Fruit fly (Drosophila melanogaster): ENCODE results near the gene Vps60.
A peak's percentile ranks its signal among the peaks of the same experiment; 100 is the strongest.

The Vps60 gene

dm6 chr3L:17668386-17668944 lies 47.0 kb upstream of the Vps60 start (continued):
- TF ChIP-seq Blimp-1 (GFP tag; optimal IDR thresholded peaks at IDR 0.05) = peak; percentile 55

DNA sequence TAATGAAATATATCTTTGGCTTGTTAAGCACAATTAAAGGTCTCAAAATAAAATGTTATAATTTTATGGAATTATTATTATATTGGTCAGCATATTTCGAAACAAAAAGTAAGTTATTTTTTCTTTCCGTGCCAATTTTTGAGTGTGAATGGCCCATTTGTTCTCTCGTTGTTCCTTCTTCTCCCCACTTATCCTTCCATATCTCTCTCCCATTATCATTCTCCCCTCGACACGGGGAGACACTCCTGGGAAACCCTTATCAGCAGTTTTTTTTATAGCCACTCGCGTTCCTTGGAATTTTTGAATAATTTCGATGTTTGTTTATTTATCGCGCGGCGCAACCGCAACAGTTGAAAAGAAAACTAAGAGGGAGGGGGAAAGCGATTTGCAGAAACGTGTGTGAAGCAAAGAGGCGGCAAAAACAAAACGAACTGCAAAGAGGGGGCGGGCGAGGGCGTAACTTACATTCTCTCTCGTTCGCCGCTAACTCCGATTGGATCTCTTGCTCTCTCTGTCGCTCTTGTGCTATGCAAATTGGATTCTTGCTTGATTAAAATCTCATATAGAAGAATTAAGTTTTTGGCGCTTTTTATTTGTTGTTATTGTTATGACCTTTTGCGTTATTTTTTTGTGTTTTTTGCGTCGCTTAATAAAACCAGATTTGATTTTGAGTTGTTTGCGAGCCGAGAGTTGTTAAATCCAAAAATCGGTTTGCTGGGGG lies 46.4 kb upstream of the Vps60 start:
- no peak for TF ChIP-seq CG3032 (tag; optimal IDR thresholded peaks at IDR 0.05)
- no peak for TF ChIP-seq CG9139 (GFP tag; optimal IDR thresholded peaks at IDR 0.05)
- no peak for TF ChIP-seq net (GFP tag; optimal IDR thresholded peaks at IDR 0.05)
- peak; percentile 7 for TF ChIP-seq vri (GFP tag; optimal IDR thresholded peaks at IDR 0.05)
- no peak for TF ChIP-seq CG10669 (GFP tag; optimal IDR thresholded peaks at IDR 0.05)
- no peak for TF ChIP-seq ss (GFP tag; optimal IDR thresholded peaks at IDR 0.05)
- TF ChIP-seq fd85E (GFP tag; optimal IDR thresholded peaks at IDR 0.05) = no peak
- TF ChIP-seq topi (GFP tag; optimal IDR thresholded peaks at IDR 0.05) = peak; percentile 8
- TF ChIP-seq Sox102F (GFP tag; optimal IDR thresholded peaks at IDR 0.05) = peak; percentile 11
- no peak for TF ChIP-seq CG8632 (GFP tag; optimal IDR thresholded peaks at IDR 0.05)
- no peak for TF ChIP-seq Ets96B (tag; optimal IDR thresholded peaks at IDR 0.05)
- no peak for TF ChIP-seq CG10631 (GFP tag; optimal IDR thresholded peaks at IDR 0.05)
- no peak for TF ChIP-seq Sox15 (GFP tag; optimal IDR thresholded peaks at IDR 0.05)
- TF ChIP-seq fd59A (GFP tag; optimal IDR thresholded peaks at IDR 0.05) = no peak
- peak; percentile 77 for TF ChIP-seq Eip78C (GFP tag)
- TF ChIP-seq Ets21C (GFP tag; optimal IDR thresholded peaks at IDR 0.05) = no peak
- no peak for TF ChIP-seq CG6808 (GFP tag; optimal IDR thresholded peaks at IDR 0.05)
- TF ChIP-seq fkh (GFP tag; optimal IDR thresholded peaks at IDR 0.05) = peak; percentile 16
- TF ChIP-seq dac (GFP tag; optimal IDR thresholded peaks at IDR 0.05) = no peak
- no peak for TF ChIP-seq dsx (GFP tag; optimal IDR thresholded peaks at IDR 0.05; ENCODE audit: poor library complexity, severe bottlenecking)
- no peak for TF ChIP-seq CG32006 (GFP tag; optimal IDR thresholded peaks at IDR 0.05)
- no peak for TF ChIP-seq Eip93F (GFP tag; optimal IDR thresholded peaks at IDR 0.05)
- TF ChIP-seq svp (GFP tag) = peak; percentile 66
- TF ChIP-seq Sox14 (GFP tag; optimal IDR thresholded peaks at IDR 0.05) = no peak
- no peak for TF ChIP-seq esn (GFP tag; optimal IDR thresholded peaks at IDR 0.05)
- no peak for TF ChIP-seq CG8119 (GFP tag; IDR thresholded peaks at IDR 0.05)

DNA sequence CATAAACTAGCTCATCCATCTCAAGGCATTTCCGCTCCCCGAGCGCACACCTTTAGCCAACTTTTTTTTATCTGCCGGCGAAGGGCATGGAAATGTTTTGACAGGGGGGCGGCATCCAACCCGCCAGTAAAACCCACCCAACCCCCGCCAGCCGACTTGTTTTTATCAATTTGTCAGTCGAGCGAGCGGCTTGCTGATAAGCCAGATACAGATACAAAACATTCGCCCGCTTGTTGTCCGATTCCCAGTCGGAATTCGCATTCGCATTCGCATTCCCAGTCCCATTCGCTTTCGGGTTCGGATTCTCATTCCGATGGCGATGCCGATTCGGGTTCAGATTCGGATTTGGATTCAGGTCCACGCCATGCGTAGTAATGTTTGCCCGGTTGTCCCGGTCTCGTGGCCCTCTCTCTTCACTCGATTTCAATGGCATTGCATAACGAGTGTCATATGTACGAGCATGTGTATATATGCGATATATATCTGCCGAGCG lies 43.7 kb upstream of the Vps60 start:
- TF ChIP-seq CG7368 (GFP tag; optimal IDR thresholded peaks at IDR 0.05) = no peak
- no peak for TF ChIP-seq spab (GFP tag; optimal IDR thresholded peaks at IDR 0.05)
- TF ChIP-seq net (GFP tag; optimal IDR thresholded peaks at IDR 0.05) = peak; percentile 3
- no peak for TF ChIP-seq Gug (GFP tag; IDR thresholded peaks at IDR 0.05)
- peak; percentile 99 for TF ChIP-seq vri (GFP tag; optimal IDR thresholded peaks at IDR 0.05)
- TF ChIP-seq CG10631 (GFP tag; optimal IDR thresholded peaks at IDR 0.05) = no peak
- no peak for TF ChIP-seq CG6792 (GFP tag; optimal IDR thresholded peaks at IDR 0.05)
- TF ChIP-seq Sox102F (GFP tag; optimal IDR thresholded peaks at IDR 0.05) = peak; percentile 28
- TF ChIP-seq Lpt (GFP tag; optimal IDR thresholded peaks at IDR 0.05) = peak; percentile 6
- TF ChIP-seq svp (GFP tag) = peak; percentile 93
- no peak for TF ChIP-seq lz (GFP tag; optimal IDR thresholded peaks at IDR 0.05)
- no peak for TF ChIP-seq CG3919 (GFP tag; optimal IDR thresholded peaks at IDR 0.05)
- TF ChIP-seq CG31627 (GFP tag; optimal IDR thresholded peaks at IDR 0.05) = no peak
- TF ChIP-seq CG6163 (GFP tag; IDR thresholded peaks at IDR 0.05) = peak; percentile 20; the same call in 1 of the 3 replicates
- TF ChIP-seq CG6276 (GFP tag; optimal IDR thresholded peaks at IDR 0.05) = no peak
- no peak for TF ChIP-seq CG6808 (GFP tag; optimal IDR thresholded peaks at IDR 0.05)
- TF ChIP-seq CG1621 (tag; optimal IDR thresholded peaks at IDR 0.05) = no peak
- no peak for TF ChIP-seq Eip78C (GFP tag)
- no peak for TF ChIP-seq achi (GFP tag; optimal IDR thresholded peaks at IDR 0.05)
- no peak for TF ChIP-seq eg (GFP tag; IDR thresholded peaks at IDR 0.05)
- no peak for TF ChIP-seq CG16779 (tag; optimal IDR thresholded peaks at IDR 0.05)
- no peak for TF ChIP-seq CG34406 (GFP tag; optimal IDR thresholded peaks at IDR 0.05)
- no peak for TF ChIP-seq CG32006 (GFP tag; optimal IDR thresholded peaks at IDR 0.05)
- TF ChIP-seq Hr39 (GFP tag; optimal IDR thresholded peaks at IDR 0.05) = no peak
- peak; percentile 79 for TF ChIP-seq CG6854 (GFP tag; optimal IDR thresholded peaks at IDR 0.05)
- peak; percentile 62 for TF ChIP-seq Eip93F (GFP tag; optimal IDR thresholded peaks at IDR 0.05)
- peak; percentile 8 for TF ChIP-seq esn (GFP tag; optimal IDR thresholded peaks at IDR 0.05)
- TF ChIP-seq ss (GFP tag; optimal IDR thresholded peaks at IDR 0.05) = peak in 1 of 2 experiments; percentile 28
- TF ChIP-seq Hr38 (GFP tag; optimal IDR thresholded peaks at IDR 0.05) = no peak
- no peak for TF ChIP-seq dac (GFP tag; optimal IDR thresholded peaks at IDR 0.05)
- TF ChIP-seq CG8119 (GFP tag; IDR thresholded peaks at IDR 0.05) = no peak
- no peak for TF ChIP-seq Ets96B (tag; optimal IDR thresholded peaks at IDR 0.05)
- TF ChIP-seq Sox14 (GFP tag; optimal IDR thresholded peaks at IDR 0.05) = peak; percentile 18
